Worm (Caenorhabditis elegans) whole organism, L2 larva: ENCODE data around the gene cst-2.
"Not testable (repeated sequence)": the region's sequence is repeated elsewhere in the genome, so short reads cannot be mapped to it uniquely, and the experiment has no call there.

Source experiments
- C34F6.9 ChIP-seq: fragments of 150-350 bp; optimal IDR thresholded peaks from 2 replicates; lab custom pipeline; 2014; ENCODE audit warnings: missing biosample characterization, missing genetic modification characterization
- R02D3.7 ChIP-seq: fragments of 150-350 bp; optimal IDR thresholded peaks from 2 replicates; lab custom pipeline; 2014; ENCODE audit warnings: missing biosample characterization, missing genetic modification characterization
- alr-1 ChIP-seq: fragments of 150-350 bp; optimal IDR thresholded peaks from 2 replicates; lab custom pipeline; 2014; ENCODE audit warnings: missing biosample characterization, missing genetic modification characterization
- aly-2 ChIP-seq: fragments of 150-350 bp; optimal IDR thresholded peaks from 2 replicates; lab custom pipeline; 2014; ENCODE audit warnings: missing biosample characterization, missing genetic modification characterization
- ama-1 ChIP-seq: fragments of 150-350 bp; optimal IDR thresholded peaks from 2 replicates; lab custom pipeline; 2018; ENCODE audit warnings: inconsistent platforms
- blmp-1 ChIP-seq: sonication (generic microtip); optimal IDR thresholded peaks from 2 replicates; lab custom pipeline; 2017; ENCODE audit warnings: missing genetic modification characterization, mild to moderate bottlenecking, missing compliant biosample characterization, antibody characterized with exemption, moderate library complexity; ENCODE audit not compliant: insufficient read depth
- crh-2 ChIP-seq: sonication (generic microtip); optimal IDR thresholded peaks from 2 replicates; lab custom pipeline; 2017; ENCODE audit warnings: missing biosample characterization, missing genetic modification characterization
- dmd-4 ChIP-seq: sonication (generic microtip); optimal IDR thresholded peaks from 2 replicates; lab custom pipeline; 2017; ENCODE audit warnings: missing biosample characterization, missing genetic modification characterization
- egl-27 ChIP-seq: sonication (generic microtip); optimal IDR thresholded peaks from 3 replicates; lab custom pipeline; 2017; ENCODE audit warnings: missing biosample characterization, missing genetic modification reagents, missing genetic modification characterization
- elt-1 ChIP-seq: fragments of 150-350 bp; optimal IDR thresholded peaks from 2 replicates; lab custom pipeline; 2014; ENCODE audit warnings: missing biosample characterization, missing genetic modification characterization
- elt-3 ChIP-seq: sonication (generic microtip); optimal IDR thresholded peaks from 2 replicates; lab custom pipeline; 2017; ENCODE audit warnings: missing biosample characterization, missing genetic modification characterization
- fos-1 ChIP-seq: fragments of 150-350 bp; optimal IDR thresholded peaks from 2 replicates; lab custom pipeline; 2014; ENCODE audit warnings: missing biosample characterization, missing genetic modification characterization
- gmeb-1 ChIP-seq: fragments of 150-350 bp; optimal IDR thresholded peaks from 2 replicates; lab custom pipeline; 2014; ENCODE audit warnings: missing biosample characterization, missing genetic modification characterization
- lin-11 ChIP-seq: fragments of 150-350 bp; sonication (generic microtip); optimal IDR thresholded peaks from 2 replicates; lab custom pipeline; 2014; ENCODE audit warnings: missing biosample characterization, missing genetic modification characterization, inconsistent platforms, mixed read lengths
- lin-13 ChIP-seq: fragments of 150-350 bp; optimal IDR thresholded peaks from 2 replicates; lab custom pipeline; 2014; ENCODE audit warnings: missing biosample characterization, missing genetic modification reagents, missing genetic modification characterization
- mab-5 ChIP-seq: fragments of 150-350 bp; optimal IDR thresholded peaks from 2 replicates; lab custom pipeline; 2014; ENCODE audit warnings: missing biosample characterization, missing genetic modification characterization
- mdl-1 ChIP-seq, 2 experiments: fragments of 150-350 bp in 1 of 2; sonication (generic microtip) in 1 of 2; optimal IDR thresholded peaks; 2 replicates each; lab custom pipeline; 2017; ENCODE audit warnings: missing biosample characterization in 2 of 2, missing genetic modification characterization in 2 of 2
- nhr-10 ChIP-seq: sonication (generic microtip); optimal IDR thresholded peaks from 2 replicates; lab custom pipeline; 2017; ENCODE audit warnings: missing biosample characterization, missing genetic modification characterization
- nhr-11 ChIP-seq: fragments of 150-350 bp; optimal IDR thresholded peaks from 2 replicates; lab custom pipeline; 2014; ENCODE audit warnings: missing biosample characterization, missing genetic modification characterization
- nhr-12 ChIP-seq: fragments of 150-350 bp; optimal IDR thresholded peaks from 2 replicates; lab custom pipeline; 2014; ENCODE audit warnings: missing biosample characterization, missing genetic modification characterization
- nhr-129 ChIP-seq: fragments of 150-350 bp; optimal IDR thresholded peaks from 2 replicates; lab custom pipeline; 2014; ENCODE audit warnings: missing biosample characterization, missing genetic modification characterization
- nhr-21 ChIP-seq: fragments of 150-350 bp; optimal IDR thresholded peaks from 2 replicates; lab custom pipeline; 2014; ENCODE audit warnings: missing biosample characterization, missing genetic modification characterization
- nhr-237 ChIP-seq: fragments of 150-350 bp; optimal IDR thresholded peaks from 2 replicates; lab custom pipeline; 2014; ENCODE audit warnings: missing biosample characterization, missing genetic modification characterization
- nhr-6 ChIP-seq: fragments of 150-350 bp; optimal IDR thresholded peaks from 2 replicates; lab custom pipeline; 2014; ENCODE audit warnings: missing biosample characterization, missing genetic modification characterization
- peb-1 ChIP-seq: fragments of 150-350 bp; optimal IDR thresholded peaks from 2 replicates; lab custom pipeline; 2014; ENCODE audit warnings: missing biosample characterization, missing genetic modification characterization
- skn-1 ChIP-seq: sonication (generic microtip); optimal IDR thresholded peaks from 2 replicates; lab custom pipeline; 2017; ENCODE audit warnings: missing biosample characterization, missing genetic modification characterization
- sma-3 ChIP-seq: sonication (generic microtip); optimal IDR thresholded peaks from 2 replicates; lab custom pipeline; 2016; ENCODE audit warnings: missing genetic modification reagents, missing genetic modification characterization, missing compliant biosample characterization
- sma-9 ChIP-seq, 2 experiments: fragments of 150-350 bp in 1 of 2; sonication (generic microtip) in 1 of 2; optimal IDR thresholded peaks; 2 replicates each; lab custom pipeline; 2014 to 2016; ENCODE audit warnings: missing genetic modification characterization in 2 of 2, mild to moderate bottlenecking in 1 of 2, missing biosample characterization in 1 of 2, missing compliant biosample characterization in 1 of 2, missing genetic modification reagents in 1 of 2, moderate library complexity in 1 of 2
- snpc-4 ChIP-seq: fragments of 150-350 bp; optimal IDR thresholded peaks from 2 replicates; lab custom pipeline; 2014; ENCODE audit warnings: missing biosample characterization, missing genetic modification characterization
- unc-39 ChIP-seq: fragments of 150-350 bp; optimal IDR thresholded peaks from 2 replicates; lab custom pipeline; 2014; ENCODE audit warnings: missing biosample characterization, missing genetic modification characterization
- unc-55 ChIP-seq: fragments of 150-350 bp; sonication (generic microtip); optimal IDR thresholded peaks from 3 replicates; lab custom pipeline; 2014; ENCODE audit warnings: missing biosample characterization, missing genetic modification reagents, missing genetic modification characterization
- unc-62 ChIP-seq: fragments of 150-350 bp; optimal IDR thresholded peaks from 2 replicates; lab custom pipeline; 2014; ENCODE audit warnings: missing biosample characterization, missing genetic modification reagents, missing genetic modification characterization
- zag-1 ChIP-seq: fragments of 150-350 bp; optimal IDR thresholded peaks from 2 replicates; lab custom pipeline; 2014; ENCODE audit warnings: missing biosample characterization, missing genetic modification characterization
- ztf-1 ChIP-seq: fragments of 200-800 bp; sonication (Bioruptor generic); conservative IDR thresholded peaks from 2 replicates; pipeline ENCODE4 v1.3.6; 2022; ENCODE audit warnings: missing genetic modification characterization, missing compliant biosample characterization

cst-2 gene

ce11 chrX:4353318-4353717, 17.5 kb upstream of the cst-2 start, which contains the start of gene col-165:
TSS of gene col-165 (plus strand) at chrX:4353618.
- TF ChIP-seq ztf-1 (no peak), ama-1 (lab: Kevin White, UChicago) (no peak), zag-1 (tag; lab: Kevin White, UChicago) (no peak), elt-1 (no peak), unc-55 (GFP tag; lab: Kevin White, UChicago) (no peak), blmp-1 (tag; lab: Kevin White, UChicago) (no peak), nhr-237 (no peak), unc-39 (tag; lab: Kevin White, UChicago) (no peak), elt-3 (tag; lab: Kevin White, UChicago) (no peak), nhr-12 (tag; lab: Kevin White, UChicago) (no peak), aly-2 (tag; lab: Kevin White, UChicago) (no peak), sma-3 (no peak)
- TF ChIP-seq, all 48 proteins: peak for 0

ce11 chrX:4350198-4350597, 14.3 kb upstream of the cst-2 start, which contains the start of gene F14H12.2:
TSS of gene F14H12.2 (plus strand) at chrX:4350498.
- TF ChIP-seq dmd-4: no peak
- no peak for TF ChIP-seq snpc-4
- TF ChIP-seq aly-2 (tag; lab: Kevin White, UChicago): no peak
- no peak for TF ChIP-seq unc-62 (GFP tag; lab: Kevin White, UChicago)
- TF ChIP-seq mdl-1 (tag; optimal IDR thresholded peaks at IDR 0.05; lab: Kevin White, UChicago): no peak
- no peak for TF ChIP-seq C34F6.9
- TF ChIP-seq nhr-12 (tag; lab: Kevin White, UChicago): no peak
- TF ChIP-seq ztf-1: no peak
- TF ChIP-seq crh-2 (tag; lab: Kevin White, UChicago): no peak

ce11 chrX:4343915-4344314, 8.1 kb upstream of the cst-2 start, which contains the start of gene F14H12.3:
TSS of gene F14H12.3 (plus strand) at chrX:4344215.
- no peak for TF ChIP-seq sma-3
- TF ChIP-seq mab-5 (tag; lab: Kevin White, UChicago): no peak
- no peak for TF ChIP-seq nhr-10 (tag; lab: Kevin White, UChicago)
- no peak for TF ChIP-seq nhr-6
- no peak for TF ChIP-seq R02D3.7
- TF ChIP-seq nhr-129 (tag; lab: Kevin White, UChicago): no peak

ce11 chrX:4342730-4343129, 6.9 kb upstream of the cst-2 start:
- no peak for TF ChIP-seq nhr-21 (tag; lab: Kevin White, UChicago)
- no peak for TF ChIP-seq C34F6.9
- TF ChIP-seq sma-9 (GFP tag; optimal IDR thresholded peaks at IDR 0.05; lab: Kevin White, UChicago): no peak
- no peak for TF ChIP-seq sma-9 (tag; optimal IDR thresholded peaks at IDR 0.05; lab: Kevin White, UChicago)
- TF ChIP-seq crh-2 (tag; lab: Kevin White, UChicago): no peak
- TF ChIP-seq egl-27 (tag; lab: Kevin White, UChicago): no peak
- no peak for TF ChIP-seq peb-1 (tag; lab: Kevin White, UChicago)
- TF ChIP-seq fos-1: no peak
- no peak for TF ChIP-seq sma-3
- TF ChIP-seq, all 48 proteins: peak for 0

ce11 chrX:4339332-4339731, 3.5 kb upstream of the cst-2 start, which contains the start of gene cst-1:
TSS of gene cst-1 (plus strand) at chrX:4339632.
- TF ChIP-seq egl-27 (tag; lab: Kevin White, UChicago); sma-9 (GFP tag; optimal IDR thresholded peaks at IDR 0.05; lab: Kevin White, UChicago); sma-9 (tag; optimal IDR thresholded peaks at IDR 0.05; lab: Kevin White, UChicago); C34F6.9: not testable (repeated sequence)

ce11 chrX:4332305-4332704, 3.5 kb downstream of the cst-2 start, which contains the start of gene C24A8.6:
TSS of gene C24A8.6 (minus strand) at chrX:4332405.
- TF ChIP-seq R02D3.7; sma-9 (GFP tag; optimal IDR thresholded peaks at IDR 0.05; lab: Kevin White, UChicago); sma-9 (tag; optimal IDR thresholded peaks at IDR 0.05; lab: Kevin White, UChicago); C34F6.9: not testable (repeated sequence)
- TF ChIP-seq, all 48 proteins: peak for 0; not testable (repeated sequence) for 48

ce11 chrX:4328816-4329215, 7.0 kb downstream of the cst-2 start, which contains the start of gene C24A8.5:
TSS of gene C24A8.5 (minus strand) at chrX:4328916.
- TF ChIP-seq snpc-4: no peak
- TF ChIP-seq lin-13 (GFP tag; lab: Kevin White, UChicago): no peak
- no peak for TF ChIP-seq egl-27 (tag; lab: Kevin White, UChicago)
- TF ChIP-seq lin-11: no peak
- TF ChIP-seq nhr-11 (tag; lab: Kevin White, UChicago): no peak
- no peak for TF ChIP-seq sma-3
- no peak for TF ChIP-seq alr-1 (tag; lab: Kevin White, UChicago)
- TF ChIP-seq mdl-1 (tag; optimal IDR thresholded peaks at IDR 0.05; lab: Kevin White, UChicago): no peak
- no peak for TF ChIP-seq nhr-237
- no peak for TF ChIP-seq unc-62 (GFP tag; lab: Kevin White, UChicago)
- TF ChIP-seq nhr-6: no peak
- TF ChIP-seq unc-39 (tag; lab: Kevin White, UChicago): no peak
- TF ChIP-seq skn-1 (tag; lab: Kevin White, UChicago): no peak
- TF ChIP-seq nhr-10 (tag; lab: Kevin White, UChicago): no peak
- no peak for TF ChIP-seq gmeb-1 (tag; lab: Kevin White, UChicago)
